Fruit fly (Drosophila melanogaster) whole organism, embryonic: ENCODE results near the gene CG5541.

Experiments used
- Adf1 ChIP-seq: fragments of 200-800 bp; sonication (Bioruptor generic); IDR thresholded peaks from 2 replicates; pipeline ENCODE4 v1.3.6; 2022; ENCODE audit warnings: missing biosample characterization, missing genetic modification characterization
- Atf-2 ChIP-seq: fragments of 200-800 bp; sonication (Bioruptor generic); optimal IDR thresholded peaks from 2 replicates; lab custom pipeline; 2016; ENCODE audit warnings: missing biosample characterization, missing genetic modification characterization
- Atf6 ChIP-seq: fragments of 200-800 bp; sonication (Bioruptor generic); IDR thresholded peaks from 2 replicates; pipeline ENCODE4 v1.3.6; 2022; ENCODE audit warnings: missing biosample characterization, missing genetic modification characterization
- C15 ChIP-seq: fragments of 200-800 bp; sonication (Bioruptor generic); IDR thresholded peaks from 3 replicates; pipeline ENCODE4 v1.3.6; 2022; ENCODE audit warnings: missing biosample characterization, missing genetic modification characterization
- CG10267 ChIP-seq: fragments of 200-800 bp; sonication (Bioruptor generic); optimal IDR thresholded peaks from 2 replicates; lab custom pipeline; 2018; ENCODE audit warnings: missing biosample characterization, mild to moderate bottlenecking, missing genetic modification characterization, moderate library complexity
- CG10366 ChIP-seq: fragments of 200-800 bp; sonication (Bioruptor generic); IDR thresholded peaks from 2 replicates; pipeline ENCODE4 v1.3.6; 2022; ENCODE audit warnings: missing biosample characterization, missing genetic modification characterization
- CG11398 ChIP-seq: fragments of 200-800 bp; sonication (Bioruptor generic); optimal IDR thresholded peaks from 2 replicates; lab custom pipeline; 2016; ENCODE audit warnings: missing biosample characterization, missing genetic modification characterization
- CG11560 ChIP-seq: fragments of 200-800 bp; sonication (Bioruptor generic); IDR thresholded peaks from 3 replicates; pipeline ENCODE4 v1.3.6; 2022; ENCODE audit warnings: missing biosample characterization, missing genetic modification characterization
- CG11695 ChIP-seq: fragments of 200-800 bp; sonication (Bioruptor generic); IDR thresholded peaks from 3 replicates; pipeline ENCODE4 v1.3.6; 2022; ENCODE audit warnings: missing biosample characterization, missing genetic modification characterization
- CG12391 ChIP-seq: fragments of 200-800 bp; sonication (Bioruptor generic); optimal IDR thresholded peaks from 3 replicates; lab custom pipeline; 2018; ENCODE audit warnings: missing biosample characterization, mild to moderate bottlenecking, missing genetic modification characterization, moderate library complexity
- CG13123 ChIP-seq: fragments of 200-800 bp; sonication (Bioruptor generic); optimal IDR thresholded peaks from 2 replicates; lab custom pipeline; 2016; ENCODE audit warnings: missing biosample characterization, missing genetic modification characterization
- CG13296 ChIP-seq: fragments of 200-800 bp; sonication (Bioruptor generic); optimal IDR thresholded peaks from 3 replicates; lab custom pipeline; 2018; ENCODE audit warnings: missing biosample characterization, mild to moderate bottlenecking, missing genetic modification characterization
- CG14710 ChIP-seq: fragments of 200-800 bp; sonication (Bioruptor generic); optimal IDR thresholded peaks from 3 replicates; lab custom pipeline; 2019; ENCODE audit warnings: missing biosample characterization, mild to moderate bottlenecking, missing genetic modification characterization, moderate library complexity
- CG15011 ChIP-seq: fragments of 200-800 bp; sonication (Bioruptor generic); optimal IDR thresholded peaks from 3 replicates; lab custom pipeline; 2018; ENCODE audit warnings: missing biosample characterization, mild to moderate bottlenecking, missing genetic modification characterization
- CG15073 ChIP-seq: fragments of 200-800 bp; sonication (Bioruptor generic); optimal IDR thresholded peaks from 2 replicates; lab custom pipeline; 2016; ENCODE audit warnings: missing biosample characterization, missing genetic modification characterization
- CG1603 ChIP-seq: fragments of 200-800 bp; sonication (Bioruptor generic); optimal IDR thresholded peaks from 2 replicates; lab custom pipeline; 2019; ENCODE audit warnings: missing biosample characterization, mild to moderate bottlenecking, missing genetic modification characterization, moderate library complexity
- CG17829 ChIP-seq: fragments of 200-800 bp; optimal IDR thresholded peaks from 2 replicates; lab custom pipeline; 2019; ENCODE audit warnings: missing biosample characterization, mild to moderate bottlenecking, missing genetic modification characterization, moderate library complexity
- CG2875 ChIP-seq: fragments of 200-800 bp; sonication (Bioruptor generic); optimal IDR thresholded peaks from 2 replicates; lab custom pipeline; 2017; ENCODE audit warnings: missing biosample characterization, mild to moderate bottlenecking, missing genetic modification characterization, missing genetic modification reagents
- CG31441 ChIP-seq: fragments of 200-800 bp; sonication (Bioruptor generic); IDR thresholded peaks from 2 replicates; pipeline ENCODE4 v1.3.6; 2022; ENCODE audit warnings: missing biosample characterization, missing genetic modification characterization
- CG33213 ChIP-seq: fragments of 200-800 bp; sonication (Bioruptor generic); optimal IDR thresholded peaks from 3 replicates; lab custom pipeline; 2016; ENCODE audit warnings: missing biosample characterization, missing genetic modification characterization
- CG3407 ChIP-seq: fragments of 200-800 bp; sonication (Bioruptor generic); optimal IDR thresholded peaks from 2 replicates; lab custom pipeline; 2018; ENCODE audit warnings: missing biosample characterization, mild to moderate bottlenecking, missing genetic modification characterization
- CG3838 ChIP-seq: fragments of 200-800 bp; sonication (Bioruptor generic); optimal IDR thresholded peaks from 3 replicates; lab custom pipeline; 2016; ENCODE audit warnings: missing biosample characterization, missing genetic modification characterization
- CG43689 ChIP-seq: fragments of 200-800 bp; sonication (Bioruptor generic); IDR thresholded peaks from 2 replicates; pipeline ENCODE4 v1.3.6; 2022; ENCODE audit warnings: missing biosample characterization, missing genetic modification characterization
- CG6854 ChIP-seq: fragments of 200-800 bp; sonication (Bioruptor generic); optimal IDR thresholded peaks from 3 replicates; lab custom pipeline; 2017; ENCODE audit warnings: missing biosample characterization, mild to moderate bottlenecking, missing genetic modification characterization
- CG7987 ChIP-seq: fragments of 200-800 bp; sonication (Bioruptor generic); optimal IDR thresholded peaks from 2 replicates; lab custom pipeline; 2018; ENCODE audit warnings: missing biosample characterization, mild to moderate bottlenecking, missing genetic modification characterization, moderate library complexity
- CG8359 ChIP-seq: fragments of 200-800 bp; sonication (Bioruptor generic); optimal IDR thresholded peaks from 2 replicates; lab custom pipeline; 2017; ENCODE audit warnings: missing biosample characterization, mild to moderate bottlenecking, missing genetic modification characterization, borderline replicate concordance
- Camta ChIP-seq: fragments of 200-800 bp; sonication (Bioruptor generic); optimal IDR thresholded peaks from 2 replicates; lab custom pipeline; 2016; ENCODE audit warnings: missing biosample characterization, missing genetic modification characterization
- Dad ChIP-seq: fragments of 200-800 bp; sonication (Bioruptor generic); optimal IDR thresholded peaks from 3 replicates; lab custom pipeline; 2016; ENCODE audit warnings: missing biosample characterization, missing genetic modification characterization
- Dbx ChIP-seq: fragments of 200-800 bp; sonication (Bioruptor generic); IDR thresholded peaks from 3 replicates; pipeline ENCODE4 v1.3.6; 2022; ENCODE audit warnings: missing biosample characterization, missing genetic modification characterization
- Drgx ChIP-seq: fragments of 200-800 bp; sonication (Bioruptor generic); IDR thresholded peaks from 2 replicates; pipeline ENCODE4 v1.3.6; 2022; ENCODE audit warnings: missing biosample characterization, missing genetic modification characterization
- Hr3 ChIP-seq: fragments of 200-800 bp; sonication (Bioruptor generic); optimal IDR thresholded peaks from 3 replicates; lab custom pipeline; 2016; ENCODE audit warnings: missing biosample characterization, missing genetic modification characterization
- Lhr ChIP-seq: fragments of 200-800 bp; sonication (Bioruptor generic); optimal IDR thresholded peaks from 3 replicates; lab custom pipeline; 2017; ENCODE audit warnings: mild to moderate bottlenecking, missing biosample characterization, missing genetic modification reagents, missing genetic modification characterization
- Sin3A ChIP-seq: fragments of >200 bp; optimal IDR thresholded peaks from 2 replicates; lab custom pipeline; 2018
- Sox100B ChIP-seq: fragments of 200-800 bp; sonication (Bioruptor generic); optimal IDR thresholded peaks from 3 replicates; lab custom pipeline; 2018; ENCODE audit warnings: missing biosample characterization, mild to moderate bottlenecking, missing genetic modification characterization
- Spps ChIP-seq: fragments of 200-800 bp; sonication (Bioruptor generic); optimal IDR thresholded peaks from 2 replicates; lab custom pipeline; 2018; ENCODE audit warnings: missing biosample characterization, mild to moderate bottlenecking, missing genetic modification characterization
- Ssrp ChIP-seq: fragments of 200-800 bp; sonication (Bioruptor generic); optimal IDR thresholded peaks from 2 replicates; lab custom pipeline; 2018; ENCODE audit warnings: missing biosample characterization, mild to moderate bottlenecking, missing genetic modification characterization, moderate library complexity
- Vsx1 ChIP-seq: fragments of 200-800 bp; sonication (Bioruptor generic); optimal IDR thresholded peaks from 2 replicates; lab custom pipeline; 2017; ENCODE audit warnings: missing biosample characterization, mild to moderate bottlenecking, missing genetic modification characterization, missing genetic modification reagents
- al ChIP-seq: fragments of 200-800 bp; sonication (Bioruptor generic); IDR thresholded peaks from 2 replicates; pipeline ENCODE4 v1.3.6; 2022; ENCODE audit warnings: missing biosample characterization, missing genetic modification characterization
- bbx ChIP-seq: fragments of 200-800 bp; sonication (Bioruptor generic); IDR thresholded peaks from 2 replicates; pipeline ENCODE4 v1.3.6; 2022; ENCODE audit warnings: missing biosample characterization, missing genetic modification characterization; ENCODE audit not compliant: partially characterized antibody
- br ChIP-seq: fragments of >200 bp; optimal IDR thresholded peaks from 2 replicates; lab custom pipeline; 2017
- dimm ChIP-seq: fragments of 200-800 bp; sonication (Bioruptor generic); IDR thresholded peaks from 2 replicates; pipeline ENCODE4 v1.3.6; 2022; ENCODE audit warnings: missing biosample characterization, missing genetic modification characterization
- eyg ChIP-seq: fragments of 200-800 bp; sonication (Bioruptor generic); optimal IDR thresholded peaks from 3 replicates; lab custom pipeline; 2016; ENCODE audit warnings: missing biosample characterization, missing genetic modification characterization
- gfzf ChIP-seq: fragments of 200-800 bp; sonication (Bioruptor generic); optimal IDR thresholded peaks from 2 replicates; lab custom pipeline; 2016; ENCODE audit warnings: missing biosample characterization, mild to moderate bottlenecking, missing genetic modification characterization, moderate library complexity
- hbn ChIP-seq: fragments of 200-800 bp; sonication (Bioruptor generic); IDR thresholded peaks from 2 replicates; pipeline ENCODE4 v1.3.6; 2022; ENCODE audit warnings: missing biosample characterization, missing genetic modification characterization; ENCODE audit not compliant: partially characterized antibody
- lab ChIP-seq: fragments of 200-800 bp; sonication (Bioruptor generic); optimal IDR thresholded peaks from 3 replicates; lab custom pipeline; 2017; ENCODE audit warnings: missing biosample characterization, missing genetic modification characterization, mild to moderate bottlenecking, moderate library complexity, missing genetic modification reagents
- pros ChIP-seq: fragments of 200-800 bp; sonication (Bioruptor generic); optimal IDR thresholded peaks from 3 replicates; lab custom pipeline; 2019; ENCODE audit warnings: missing biosample characterization, mild to moderate bottlenecking, missing genetic modification characterization, moderate library complexity
- rib ChIP-seq: fragments of 200-800 bp; sonication (Bioruptor generic); IDR thresholded peaks from 2 replicates; pipeline ENCODE4 v1.3.6; 2022; ENCODE audit warnings: missing biosample characterization, missing genetic modification characterization
- sc ChIP-seq, 3 experiments: fragments of >200 bp in 2 of 3; fragments of 200-800 bp in 1 of 3; sonication (Bioruptor generic) in 1 of 3; optimal IDR thresholded peaks; 2 replicates in 2 of 3; 3 replicates in 1 of 3; lab custom pipeline; 2017; ENCODE audit warnings: mild to moderate bottlenecking in 1 of 3, missing biosample characterization in 1 of 3, missing genetic modification characterization in 1 of 3, missing genetic modification reagents in 1 of 3
- tio ChIP-seq: fragments of 200-800 bp; sonication (Bioruptor generic); optimal IDR thresholded peaks from 2 replicates; lab custom pipeline; 2017; ENCODE audit warnings: missing biosample characterization, missing genetic modification characterization, inconsistent platforms
- vnd ChIP-seq: fragments of 200-800 bp; sonication (Bioruptor generic); IDR thresholded peaks from 3 replicates; pipeline ENCODE4 v1.3.6; 2022; ENCODE audit warnings: missing biosample characterization, missing genetic modification characterization; ENCODE audit not compliant: partially characterized antibody
- zen2 ChIP-seq: fragments of 200-800 bp; sonication (Bioruptor generic); IDR thresholded peaks from 3 replicates; pipeline ENCODE4 v1.3.6; 2022; ENCODE audit warnings: missing biosample characterization, missing genetic modification characterization; ENCODE audit not compliant: partially characterized antibody

Gene CG5541

DNA sequence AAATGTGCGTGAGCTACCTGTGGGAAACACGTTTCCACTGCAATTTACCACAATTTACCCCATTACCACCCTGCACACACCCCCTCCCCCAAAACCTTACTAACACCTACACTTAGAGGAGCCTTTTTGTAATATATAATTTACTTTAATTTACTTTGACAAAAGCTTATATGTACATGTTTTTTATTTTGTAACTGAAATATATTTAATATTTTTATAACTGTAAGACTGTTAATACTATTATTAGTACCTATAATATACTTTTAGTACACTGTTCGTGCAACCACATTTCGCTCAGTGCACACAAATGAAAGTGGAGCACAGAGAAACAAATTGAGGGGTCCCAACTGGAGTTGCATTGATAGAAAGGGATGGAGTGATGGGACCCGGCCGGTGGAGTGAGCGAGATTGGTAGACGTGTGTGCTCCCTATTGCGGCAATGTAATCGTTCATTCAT is 22.9 kb upstream of the CG5541 start (continued):
- TF ChIP-seq CG12391 (peak; percentile 93), Camta (no peak), CG3838 (GFP tag; lab: Kevin White, UChicago) (no peak), pros (GFP tag; lab: Kevin White, UChicago) (peak; percentile 24), CG15073 (GFP tag; lab: Kevin White, UChicago) (no peak), Hr3 (peak; percentile 88), al (GFP tag; lab: Robert Waterston, UW) (no peak), Dad (GFP tag; lab: Kevin White, UChicago) (no peak), Ssrp (peak; percentile 92), tio (GFP tag; lab: Kevin White, UChicago) (peak; percentile 73), eyg (no peak), Drgx (GFP tag; lab: Robert Waterston, UW) (peak; percentile 67; the same call in 1 of the 2 replicates), Adf1 (no peak), CG2875 (GFP tag; lab: Kevin White, UChicago) (peak; percentile 85), CG10267 (peak; percentile 89), CG11695 (GFP tag; lab: Robert Waterston, UW) (peak; percentile 61; the same call in 2 of the 3 replicates), CG8359 (GFP tag; lab: Kevin White, UChicago) (peak; percentile 75), dimm (no peak; the same call in 1 of the 2 replicates), CG15011 (GFP tag; lab: Kevin White, UChicago) (peak; percentile 37), C15 (GFP tag; lab: Robert Waterston, UW) (no peak), Dbx (GFP tag; lab: Robert Waterston, UW) (no peak), Sin3A (no peak), CG14710 (tag; lab: Kevin White, UChicago) (peak; percentile 94), sc (optimal IDR thresholded peaks at IDR 0.05; lab: Kevin White, UChicago) (no peak), sc (GFP tag; optimal IDR thresholded peaks at IDR 0.05; lab: Kevin White, UChicago) (peak; percentile 87), CG7987 (GFP tag; lab: Kevin White, UChicago) (peak; percentile 64), rib (no peak), gfzf (no peak), hbn (GFP tag; lab: Robert Waterston, UW) (no peak), CG13123 (GFP tag; lab: Kevin White, UChicago) (peak; percentile 41), Spps (tag; lab: Kevin White, UChicago) (peak; percentile 90), Lhr (GFP tag; lab: Kevin White, UChicago) (peak; percentile 66), CG10366 (GFP tag; lab: Robert Waterston, UW) (peak; percentile 77), CG1603 (tag; lab: Kevin White, UChicago) (peak; percentile 44), Sox100B (GFP tag; lab: Kevin White, UChicago) (peak; percentile 89), Vsx1 (GFP tag; lab: Kevin White, UChicago) (peak; percentile 27), CG43689 (GFP tag; lab: Robert Waterston, UW) (no peak), vnd (GFP tag; lab: Robert Waterston, UW) (no peak), CG13296 (GFP tag; lab: Kevin White, UChicago) (no peak), CG11560 (tag; lab: Robert Waterston, UW) (no peak), CG11398 (GFP tag; lab: Kevin White, UChicago) (no peak), Atf6 (peak; percentile 64), br (lab: Kevin White, UChicago) (no peak), CG31441 (peak; percentile 95), lab (GFP tag; lab: Kevin White, UChicago) (peak; percentile 80), bbx (no peak), Atf-2 (GFP tag; lab: Kevin White, UChicago) (no peak), zen2 (GFP tag; lab: Robert Waterston, UW) (no peak), CG33213 (no peak), CG17829 (tag; lab: Kevin White, UChicago) (peak; percentile 95), CG3407 (GFP tag; lab: Kevin White, UChicago) (peak; percentile 78), CG6854 (GFP tag; lab: Kevin White, UChicago) (peak; percentile 46)
